Fruit fly (Drosophila melanogaster): Measurements from ENCODE around the gene CG32270.

Gene CG32270

DNA sequence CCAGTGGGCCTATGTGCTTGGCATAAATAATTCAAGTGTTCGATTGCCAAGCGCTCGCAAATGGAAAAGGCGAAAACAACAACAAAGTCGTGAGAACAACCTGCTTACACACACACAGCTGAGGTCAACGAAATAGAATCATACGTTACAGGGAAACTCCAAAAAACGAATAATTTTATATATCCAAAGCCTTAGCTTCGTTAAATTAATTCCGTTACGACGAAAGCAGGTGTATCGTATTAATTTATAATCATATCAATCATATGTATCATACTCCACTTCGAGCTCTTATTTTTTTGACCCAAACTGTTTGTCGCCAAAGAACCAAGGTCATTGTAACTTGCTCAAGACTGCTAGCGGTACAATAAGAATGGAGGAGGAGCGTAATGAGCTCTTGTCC is 29.3 kb downstream of the CG32270 start (continued):
- TF ChIP-seq CG30431 (GFP tag; optimal IDR thresholded peaks at IDR 0.05) (peak; percentile 76), CG10959 (GFP tag; IDR thresholded peaks at IDR 0.05) (peak; percentile 61), zen2 (GFP tag; IDR thresholded peaks at IDR 0.05; ENCODE audit: partially characterized antibody) (no peak), Dfd (GFP tag; optimal IDR thresholded peaks at IDR 0.05) (no peak), CG11085 (GFP tag; IDR thresholded peaks at IDR 0.05) (peak; percentile 79), ems (GFP tag; optimal IDR thresholded peaks at IDR 0.05) (peak; percentile 88), BtbVII (GFP tag; optimal IDR thresholded peaks at IDR 0.05) (peak; percentile 92), nerfin-1 (tag; optimal IDR thresholded peaks at IDR 0.05) (peak; percentile 52), CG8478 (optimal IDR thresholded peaks at IDR 0.05) (no peak), sens (GFP tag) (peak; percentile 97), CG1792 (GFP tag; optimal IDR thresholded peaks at IDR 0.05) (peak; percentile 58), lmd (GFP tag; IDR thresholded peaks at IDR 0.05) (peak; percentile 90), CG1233 (GFP tag; optimal IDR thresholded peaks at IDR 0.05) (peak; percentile 89), HHEX (GFP tag; optimal IDR thresholded peaks at IDR 0.05) (peak; percentile 89), CG7839 (tag; optimal IDR thresholded peaks at IDR 0.05) (peak; percentile 92), B-H1 (GFP tag; IDR thresholded peaks at IDR 0.05) (peak; percentile 90), CkIIα-i1 (GFP tag; IDR thresholded peaks at IDR 0.05) (no peak), CG13123 (GFP tag; optimal IDR thresholded peaks at IDR 0.05) (no peak), her (GFP tag; optimal IDR thresholded peaks at IDR 0.05) (peak; percentile 76), Mad (GFP tag; optimal IDR thresholded peaks at IDR 0.05) (peak; percentile 65), crol (GFP tag; IDR thresholded peaks at IDR 0.05) (no peak), ssp (GFP tag; IDR thresholded peaks at IDR 0.05) (peak; percentile 75), Hr3 (GFP tag; optimal IDR thresholded peaks at IDR 0.05) (peak; percentile 62), Opbp (GFP tag; IDR thresholded peaks at IDR 0.05; ENCODE audit: partially characterized antibody) (no peak), D (optimal IDR thresholded peaks at IDR 0.05) (no peak), D (GFP tag; optimal IDR thresholded peaks at IDR 0.05) (peak; percentile 82), Med (GFP tag) (peak; percentile 97), CG10654 (GFP tag; optimal IDR thresholded peaks at IDR 0.05) (peak; percentile 78), CG10979 (tag; optimal IDR thresholded peaks at IDR 0.05) (peak; percentile 92), ap (GFP tag; IDR thresholded peaks at IDR 0.05) (peak; percentile 61), Ets65A (GFP tag) (peak; percentile 86), Fer3 (tag; optimal IDR thresholded peaks at IDR 0.05) (peak; percentile 89), lola (GFP tag; optimal IDR thresholded peaks at IDR 0.05) (peak in 1 of 3 experiments; percentile 80), Side (GFP tag; optimal IDR thresholded peaks at IDR 0.05) (peak; percentile 86), CG43689 (GFP tag; IDR thresholded peaks at IDR 0.05) (no peak), Dip2 (GFP tag; IDR thresholded peaks at IDR 0.05) (no peak), sens-2 (GFP tag; IDR thresholded peaks at IDR 0.05) (peak; percentile 53; the same call in 1 of the 2 replicates), Atf3 (GFP tag; optimal IDR thresholded peaks at IDR 0.05) (peak; percentile 31), MESR4 (GFP tag; optimal IDR thresholded peaks at IDR 0.05) (no peak), CG42726 (GFP tag; IDR thresholded peaks at IDR 0.05; ENCODE audit: partially characterized antibody) (no peak), bab2 (GFP tag; optimal IDR thresholded peaks at IDR 0.05) (peak; percentile 88), CG7928 (GFP tag; optimal IDR thresholded peaks at IDR 0.05) (peak; percentile 51), CG12155 (GFP tag; optimal IDR thresholded peaks at IDR 0.05) (peak; percentile 76), tin (GFP tag; optimal IDR thresholded peaks at IDR 0.05) (peak; percentile 86), dimm (GFP tag; IDR thresholded peaks at IDR 0.05) (peak; percentile 43; the same call in 1 of the 2 replicates), pnt (GFP tag; optimal IDR thresholded peaks at IDR 0.05) (peak; percentile 70), Xbp1 (GFP tag; optimal IDR thresholded peaks at IDR 0.05) (peak; percentile 85), CG9727 (GFP tag; optimal IDR thresholded peaks at IDR 0.05) (peak; percentile 80), grau (tag; optimal IDR thresholded peaks at IDR 0.05) (peak; percentile 87), CG14667 (GFP tag; IDR thresholded peaks at IDR 0.05) (peak; percentile 75), CG7786 (GFP tag; optimal IDR thresholded peaks at IDR 0.05) (peak; percentile 60), CG2129 (GFP tag; IDR thresholded peaks at IDR 0.05; ENCODE audit: partially characterized antibody) (no peak), trh (GFP tag; optimal IDR thresholded peaks at IDR 0.05) (peak; percentile 38)
